Worm (Caenorhabditis elegans): ENCODE results near the gene C13F10.8.
A peak's percentile ranks its signal among the peaks of the same experiment; 100 is the strongest.

Gene C13F10.8

DNA sequence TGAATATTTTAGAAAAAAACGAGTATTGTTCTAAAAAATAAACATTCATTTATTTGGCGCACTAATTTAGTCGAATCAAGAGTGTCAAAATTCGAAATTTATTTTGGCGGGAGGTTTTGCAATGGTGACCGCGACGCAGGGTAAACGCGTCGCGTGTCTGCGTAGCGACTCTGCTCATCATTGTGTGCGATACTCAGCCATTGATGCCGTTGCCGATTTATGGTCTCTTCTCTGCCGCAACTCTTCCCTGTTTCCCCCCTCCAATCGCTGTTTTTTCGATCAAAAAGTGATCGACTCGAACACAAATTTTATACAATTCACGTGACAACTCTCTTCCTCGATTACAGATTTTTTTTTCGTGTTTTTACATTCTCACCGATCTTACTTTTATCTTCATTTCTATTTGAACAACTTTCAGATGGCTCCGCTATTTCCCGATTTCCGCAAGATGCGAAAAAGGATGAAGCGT, 24.3 kb downstream of the C13F10.8 start, which contains the start of gene F09G2.2 (continued):
- no peak for TF ChIP-seq fkh-2 (tag; optimal IDR thresholded peaks at IDR 0.05)
- no peak for TF ChIP-seq nhr-237 (tag; optimal IDR thresholded peaks at IDR 0.05)
- no peak for TF ChIP-seq unc-62 (GFP tag; optimal IDR thresholded peaks at IDR 0.05)
- TF ChIP-seq fos-1 (tag; optimal IDR thresholded peaks at IDR 0.05): no peak
- no peak for TF ChIP-seq daf-12 (tag; optimal IDR thresholded peaks at IDR 0.05)
- peak; percentile 95 for TF ChIP-seq nfya-1 (tag; optimal IDR thresholded peaks at IDR 0.05; ENCODE audit: insufficient read depth)
- peak; percentile 45 for TF ChIP-seq tbx-2 (tag; optimal IDR thresholded peaks at IDR 0.05)
- TF ChIP-seq R02D3.7 (tag; optimal IDR thresholded peaks at IDR 0.05): peak; percentile 71
- peak; percentile 82 for TF ChIP-seq snpc-4 (tag; optimal IDR thresholded peaks at IDR 0.05)
- peak; percentile 96 for TF ChIP-seq nhr-23 (tag; optimal IDR thresholded peaks at IDR 0.05)
- peak; percentile 89 for TF ChIP-seq pha-4 (tag; optimal IDR thresholded peaks at IDR 0.05)
- TF ChIP-seq egl-27 (tag; optimal IDR thresholded peaks at IDR 0.05): peak; percentile 46

- TF ChIP-seq eor-1 (tag; optimal IDR thresholded peaks at IDR 0.05) (no peak), ztf-4 (tag; optimal IDR thresholded peaks at IDR 0.05) (no peak), snpc-4 (tag; optimal IDR thresholded peaks at IDR 0.05) (no peak), aly-2 (tag; optimal IDR thresholded peaks at IDR 0.05) (no peak), nhr-43 (tag; optimal IDR thresholded peaks at IDR 0.05; ENCODE audit: poor library complexity, severe bottlenecking) (no peak), egl-5 (tag; optimal IDR thresholded peaks at IDR 0.05) (no peak), ceh-9 (tag; optimal IDR thresholded peaks at IDR 0.05) (no peak), ceh-28 (tag; optimal IDR thresholded peaks at IDR 0.05) (no peak), ama-1 (optimal IDR thresholded peaks at IDR 0.05) (no peak), ZK546.5 (tag; optimal IDR thresholded peaks at IDR 0.05) (no peak)
Observed at ce11 chrV:7196037-7196436, 24.8 kb downstream of the C13F10.8 start, which contains the start of gene attf-2. Gene attf-2, minus strand, starts transcription at chrV:7196137.

DNA sequence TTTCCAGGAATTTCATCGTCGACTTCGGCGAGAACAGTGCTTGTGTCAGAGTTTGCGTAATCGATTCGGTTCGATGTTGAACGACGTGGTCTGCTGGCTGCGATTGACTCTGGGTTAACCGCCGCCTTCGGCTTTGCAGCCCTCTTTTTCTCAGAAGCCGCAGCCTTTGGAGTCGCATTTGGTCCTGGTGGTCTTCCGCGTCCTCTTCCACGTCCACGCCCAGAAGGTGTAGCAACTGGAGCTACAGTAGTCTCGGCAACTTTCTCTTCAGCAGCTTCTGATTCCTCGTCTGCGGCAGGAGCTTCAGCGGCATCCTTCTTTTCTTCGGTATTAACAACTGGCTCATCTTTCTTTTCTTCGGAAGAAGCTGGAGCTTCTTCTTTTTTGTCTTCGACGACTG, 26.0 kb downstream of the C13F10.8 start:
- TF ChIP-seq sea-2 (GFP tag; optimal IDR thresholded peaks at IDR 0.05): no peak
- TF ChIP-seq pha-4 (tag; optimal IDR thresholded peaks at IDR 0.05): no peak
- TF ChIP-seq nhr-237 (tag; optimal IDR thresholded peaks at IDR 0.05): no peak
- TF ChIP-seq ceh-28 (tag; optimal IDR thresholded peaks at IDR 0.05): no peak
- no peak for TF ChIP-seq mdl-1 (tag; optimal IDR thresholded peaks at IDR 0.05)
- no peak for TF ChIP-seq elt-3 (tag; optimal IDR thresholded peaks at IDR 0.05)
- TF ChIP-seq nhr-12 (tag; optimal IDR thresholded peaks at IDR 0.05): no peak
- no peak for TF ChIP-seq ceh-9 (tag; optimal IDR thresholded peaks at IDR 0.05)
- no peak for TF ChIP-seq elt-2 (tag; optimal IDR thresholded peaks at IDR 0.05)

ce11 chrV:7193562-7193961, 27.3 kb downstream of the C13F10.8 start, which contains the start of gene F09G2.8:
Gene F09G2.8, minus strand, starts transcription at chrV:7193662.
- no peak for TF ChIP-seq ztf-11 (tag; optimal IDR thresholded peaks at IDR 0.05)
- no peak for TF ChIP-seq mdl-1 (tag; optimal IDR thresholded peaks at IDR 0.05)
- TF ChIP-seq nhr-12 (tag; optimal IDR thresholded peaks at IDR 0.05): no peak
- TF ChIP-seq pqm-1 (tag; optimal IDR thresholded peaks at IDR 0.05): no peak
- TF ChIP-seq elt-1 (tag; optimal IDR thresholded peaks at IDR 0.05): no peak
- no peak for TF ChIP-seq fkh-10 (GFP tag; optimal IDR thresholded peaks at IDR 0.05)
- no peak for TF ChIP-seq ZK546.5 (tag; optimal IDR thresholded peaks at IDR 0.05)
- TF ChIP-seq nhr-25 (tag; optimal IDR thresholded peaks at IDR 0.05): no peak
- no peak for TF ChIP-seq elt-3 (tag; optimal IDR thresholded peaks at IDR 0.05)
- TF ChIP-seq unc-62 (GFP tag; optimal IDR thresholded peaks at IDR 0.05): no peak
- TF ChIP-seq sea-2 (GFP tag; optimal IDR thresholded peaks at IDR 0.05): no peak
- TF ChIP-seq nhr-28 (tag; optimal IDR thresholded peaks at IDR 0.05): no peak
- no peak for TF ChIP-seq ceh-28 (tag; optimal IDR thresholded peaks at IDR 0.05)
- TF ChIP-seq egl-27 (tag; optimal IDR thresholded peaks at IDR 0.05): no peak
- no peak for TF ChIP-seq tbx-2 (tag; optimal IDR thresholded peaks at IDR 0.05)
- no peak for TF ChIP-seq hmg-11 (tag; optimal IDR thresholded peaks at IDR 0.05)
- TF ChIP-seq lin-15B (tag; optimal IDR thresholded peaks at IDR 0.05): no peak
- TF ChIP-seq ceh-16 (tag; optimal IDR thresholded peaks at IDR 0.05): no peak

ce11 chrV:7187295-7187694, 33.5 kb downstream of the C13F10.8 start:
- TF ChIP-seq aly-2 (tag; optimal IDR thresholded peaks at IDR 0.05) (no peak), elt-2 (tag; optimal IDR thresholded peaks at IDR 0.05) (peak; percentile 29)

Data from whole organism, L3 larva.